Worm (Caenorhabditis elegans): Measurements from ENCODE around the gene set-12.

ce11 chrX:7703863-7704262, 32.2 kb downstream of the set-12 start:
- TF ChIP-seq B0310.2 (tag; optimal IDR thresholded peaks at IDR 0.05) (no peak), tra-4 (tag; optimal IDR thresholded peaks at IDR 0.05) (no peak), hnd-1 (tag; optimal IDR thresholded peaks at IDR 0.05) (no peak), flt-1 (GFP tag; IDR thresholded peaks at IDR 0.05) (no peak), ama-1 (optimal IDR thresholded peaks at IDR 0.05) (no peak), tbx-37 (GFP tag; conservative IDR thresholded peaks at IDR 0.05) (no peak)

Data from whole organism, early embryonic.